Fruit fly (Drosophila melanogaster) whole organism, embryonic: ENCODE measurements around the gene CG14340.

Source experiments
- Awh ChIP-seq: fragments of 200-800 bp; sonication (Bioruptor generic); IDR thresholded peaks from 2 replicates; pipeline ENCODE4, ENCODE4 v1.3.6; 2022; ENCODE audit warnings: missing biosample characterization, missing genetic modification characterization
- CG10321 ChIP-seq: fragments of 200-800 bp; sonication (Bioruptor generic); IDR thresholded peaks from 2 replicates; pipeline ENCODE4 v1.3.6; 2022; ENCODE audit warnings: missing biosample characterization, missing genetic modification characterization
- CG11504 ChIP-seq: fragments of 200-800 bp; sonication (Bioruptor generic); optimal IDR thresholded peaks from 3 replicates; lab custom pipeline; 2019; ENCODE audit warnings: missing biosample characterization, mild to moderate bottlenecking, missing genetic modification characterization, moderate library complexity
- CG12071 ChIP-seq: fragments of 200-800 bp; sonication (Bioruptor generic); optimal IDR thresholded peaks from 3 replicates; lab custom pipeline; 2018; ENCODE audit warnings: missing biosample characterization, mild to moderate bottlenecking, missing genetic modification characterization
- CG12659 ChIP-seq: fragments of 200-800 bp; sonication (Bioruptor generic); optimal IDR thresholded peaks from 3 replicates; lab custom pipeline; 2017; ENCODE audit warnings: mild to moderate bottlenecking, missing biosample characterization, missing genetic modification reagents, missing genetic modification characterization
- CG12769 ChIP-seq: fragments of 200-800 bp; sonication (Bioruptor generic); optimal IDR thresholded peaks from 2 replicates; lab custom pipeline; 2019; ENCODE audit warnings: missing biosample characterization, mild to moderate bottlenecking, missing genetic modification characterization, moderate library complexity
- CG14014 ChIP-seq: fragments of 200-800 bp; sonication (Bioruptor generic); IDR thresholded peaks from 2 replicates; pipeline ENCODE4 v1.3.6; 2022; ENCODE audit warnings: missing biosample characterization, missing genetic modification characterization
- CG14050 ChIP-seq: fragments of 200-800 bp; sonication (Bioruptor generic); IDR thresholded peaks from 3 replicates; pipeline ENCODE4 v1.3.6; 2022; ENCODE audit warnings: missing biosample characterization, missing genetic modification characterization
- CG14441 ChIP-seq: fragments of 200-800 bp; sonication (Bioruptor generic); IDR thresholded peaks from 2 replicates; pipeline ENCODE4 v1.3.6; 2022; ENCODE audit warnings: missing biosample characterization, missing genetic modification characterization
- CG15073 ChIP-seq: fragments of 200-800 bp; sonication (Bioruptor generic); optimal IDR thresholded peaks from 2 replicates; lab custom pipeline; 2016; ENCODE audit warnings: missing biosample characterization, missing genetic modification characterization
- CG1529 ChIP-seq: fragments of 200-800 bp; sonication (Bioruptor generic); optimal IDR thresholded peaks from 3 replicates; lab custom pipeline; 2018; ENCODE audit warnings: missing biosample characterization, missing genetic modification characterization
- CG17359 ChIP-seq: fragments of 200-800 bp; sonication (Bioruptor generic); optimal IDR thresholded peaks from 3 replicates; lab custom pipeline; 2018; ENCODE audit warnings: missing biosample characterization, mild to moderate bottlenecking, missing genetic modification characterization, moderate library complexity
- CG2120 ChIP-seq: fragments of 200-800 bp; sonication (Bioruptor generic); optimal IDR thresholded peaks from 3 replicates; lab custom pipeline; 2016; ENCODE audit warnings: missing biosample characterization, missing genetic modification characterization
- CG2678 ChIP-seq: fragments of 200-800 bp; sonication (Bioruptor generic); optimal IDR thresholded peaks from 3 replicates; lab custom pipeline; 2019; ENCODE audit warnings: missing biosample characterization, mild to moderate bottlenecking, missing genetic modification characterization, moderate library complexity
- CG3065 ChIP-seq: fragments of 200-800 bp; sonication (Bioruptor generic); optimal IDR thresholded peaks from 2 replicates; lab custom pipeline; 2016; ENCODE audit warnings: missing biosample characterization, missing genetic modification characterization
- CG31441 ChIP-seq: fragments of 200-800 bp; sonication (Bioruptor generic); IDR thresholded peaks from 2 replicates; pipeline ENCODE4 v1.3.6; 2022; ENCODE audit warnings: missing biosample characterization, missing genetic modification characterization
- CG3847 ChIP-seq: fragments of 200-800 bp; sonication (Bioruptor generic); IDR thresholded peaks from 2 replicates; pipeline ENCODE4 v1.3.6; 2022; ENCODE audit warnings: missing biosample characterization, missing genetic modification characterization
- CG5953 ChIP-seq: fragments of 200-800 bp; sonication (Bioruptor generic); IDR thresholded peaks from 2 replicates; pipeline ENCODE4 v1.3.6; 2022; ENCODE audit warnings: missing biosample characterization, missing genetic modification characterization
- CG6175 ChIP-seq: fragments of 200-800 bp; sonication (Bioruptor generic); IDR thresholded peaks from 3 replicates; pipeline ENCODE4 v1.3.6; 2022; ENCODE audit warnings: missing biosample characterization, missing genetic modification characterization
- CG6683 ChIP-seq: fragments of 200-800 bp; sonication (Bioruptor generic); optimal IDR thresholded peaks from 2 replicates; lab custom pipeline; 2017; ENCODE audit warnings: missing biosample characterization, mild to moderate bottlenecking, missing genetic modification characterization, missing genetic modification reagents
- CG6765 ChIP-seq: fragments of 200-800 bp; sonication (Bioruptor generic); optimal IDR thresholded peaks from 3 replicates; lab custom pipeline; 2017; ENCODE audit warnings: missing biosample characterization, mild to moderate bottlenecking, missing genetic modification characterization
- CG8359 ChIP-seq: fragments of 200-800 bp; sonication (Bioruptor generic); optimal IDR thresholded peaks from 2 replicates; lab custom pipeline; 2017; ENCODE audit warnings: missing biosample characterization, mild to moderate bottlenecking, missing genetic modification characterization, borderline replicate concordance
- CG9727 ChIP-seq: fragments of 200-800 bp; sonication (Bioruptor generic); optimal IDR thresholded peaks from 3 replicates; lab custom pipeline; 2017; ENCODE audit warnings: missing biosample characterization, mild to moderate bottlenecking, missing genetic modification characterization
- CG9932 ChIP-seq: fragments of 200-800 bp; sonication (Bioruptor generic); IDR thresholded peaks from 2 replicates; pipeline ENCODE4 v1.3.6; 2022; ENCODE audit warnings: missing biosample characterization, missing genetic modification characterization
- Dek ChIP-seq: fragments of 200-800 bp; sonication (Bioruptor generic); optimal IDR thresholded peaks from 3 replicates; lab custom pipeline; 2019; ENCODE audit warnings: missing biosample characterization, mild to moderate bottlenecking, missing genetic modification characterization, moderate library complexity
- Dip3 ChIP-seq: fragments of 200-800 bp; sonication (Bioruptor generic); optimal IDR thresholded peaks from 3 replicates; lab custom pipeline; 2016; ENCODE audit warnings: missing biosample characterization, missing genetic modification characterization
- Fer1 ChIP-seq: fragments of 200-800 bp; sonication (Bioruptor generic); optimal IDR thresholded peaks from 2 replicates; lab custom pipeline; 2017; ENCODE audit warnings: missing biosample characterization, mild to moderate bottlenecking, missing genetic modification characterization
- Fer3 ChIP-seq: fragments of 200-800 bp; sonication (Bioruptor generic); optimal IDR thresholded peaks from 2 replicates; lab custom pipeline; 2018; ENCODE audit warnings: missing biosample characterization, mild to moderate bottlenecking, missing genetic modification characterization, moderate library complexity
- Hey ChIP-seq: fragments of 200-800 bp; sonication (Bioruptor generic); optimal IDR thresholded peaks from 3 replicates; lab custom pipeline; 2018; ENCODE audit warnings: missing biosample characterization, mild to moderate bottlenecking, missing genetic modification characterization
- Hr39 ChIP-seq: fragments of >200 bp; optimal IDR thresholded peaks from 2 replicates; lab custom pipeline; 2017
- Jarid2 ChIP-seq: fragments of 200-800 bp; sonication (Bioruptor generic); optimal IDR thresholded peaks from 3 replicates; lab custom pipeline; 2017; ENCODE audit warnings: mild to moderate bottlenecking, missing biosample characterization, missing genetic modification reagents, missing genetic modification characterization
- MTF-1 ChIP-seq: fragments of 200-800 bp; sonication (Bioruptor generic); optimal IDR thresholded peaks from 2 replicates; lab custom pipeline; 2018; ENCODE audit warnings: missing biosample characterization, mild to moderate bottlenecking, missing genetic modification characterization, borderline replicate concordance
- Med ChIP-seq: fragments of 200-800 bp; sonication (Bioruptor generic); peaks from one replicate; lab custom pipeline; 2016; ENCODE audit warnings: missing biosample characterization, missing genetic modification characterization, mild to moderate bottlenecking, inconsistent platforms, moderate library complexity
- Nf-YA ChIP-seq: fragments of 200-800 bp; sonication (Bioruptor generic); IDR thresholded peaks from 2 replicates; pipeline ENCODE4 v1.3.6; 2022; ENCODE audit warnings: missing biosample characterization, missing genetic modification characterization
- Stat92E ChIP-seq, 3 experiments: fragments of >200 bp in 2 of 3; fragments of 200-800 bp in 1 of 3; sonication (Bioruptor generic) in 1 of 3; optimal IDR thresholded peaks; 2 replicates each; lab custom pipeline; 2017 to 2019; ENCODE audit warnings: missing biosample characterization in 3 of 3, missing genetic modification characterization in 3 of 3, mild to moderate bottlenecking in 1 of 3, moderate library complexity in 1 of 3
- ase ChIP-seq: fragments of 200-800 bp; sonication (Bioruptor generic); IDR thresholded peaks from 3 replicates; pipeline ENCODE4 v1.3.6; 2022; ENCODE audit warnings: missing biosample characterization, missing genetic modification characterization
- ci ChIP-seq: fragments of 200-800 bp; sonication (Bioruptor generic); IDR thresholded peaks from 3 replicates; pipeline ENCODE4 v1.3.6; 2022; ENCODE audit warnings: missing biosample characterization, missing genetic modification characterization
- dan ChIP-seq: fragments of 200-800 bp; sonication (Bioruptor generic); IDR thresholded peaks from 2 replicates; pipeline ENCODE4 v1.3.6; 2022; ENCODE audit warnings: missing biosample characterization, missing genetic modification characterization
- gem ChIP-seq: fragments of 200-800 bp; sonication (Bioruptor generic); optimal IDR thresholded peaks from 2 replicates; lab custom pipeline; 2019; ENCODE audit warnings: missing biosample characterization, mild to moderate bottlenecking, missing genetic modification characterization, moderate library complexity
- hbn ChIP-seq: fragments of 200-800 bp; sonication (Bioruptor generic); IDR thresholded peaks from 2 replicates; pipeline ENCODE4 v1.3.6; 2022; ENCODE audit warnings: missing biosample characterization, missing genetic modification characterization; ENCODE audit not compliant: partially characterized antibody
- kni ChIP-seq: fragments of 200-800 bp; sonication (Bioruptor generic); optimal IDR thresholded peaks from 3 replicates; lab custom pipeline; 2017; ENCODE audit warnings: mild to moderate bottlenecking, missing biosample characterization, missing genetic modification reagents, missing genetic modification characterization
- mam ChIP-seq: fragments of 200-800 bp; sonication (Bioruptor generic); optimal IDR thresholded peaks from 3 replicates; lab custom pipeline; 2016; ENCODE audit warnings: missing biosample characterization, missing genetic modification characterization
- oc ChIP-seq: fragments of 200-800 bp; sonication (Bioruptor generic); optimal IDR thresholded peaks from 2 replicates; lab custom pipeline; 2018; ENCODE audit warnings: missing biosample characterization, mild to moderate bottlenecking, missing genetic modification characterization, moderate library complexity
- onecut ChIP-seq: fragments of 200-800 bp; sonication (Bioruptor generic); IDR thresholded peaks from 2 replicates; pipeline ENCODE4 v1.3.6; 2022; ENCODE audit warnings: missing biosample characterization, missing genetic modification characterization
- sens ChIP-seq: fragments of 200-800 bp; sonication (Bioruptor generic); peaks from one replicate; lab custom pipeline; 2016; ENCODE audit warnings: missing biosample characterization, missing genetic modification characterization
- sima ChIP-seq: fragments of 200-800 bp; sonication (Bioruptor generic); optimal IDR thresholded peaks from 2 replicates; lab custom pipeline; 2016; ENCODE audit warnings: missing biosample characterization, missing genetic modification characterization
- sob ChIP-seq: fragments of 200-800 bp; sonication (Bioruptor generic); IDR thresholded peaks from 2 replicates; pipeline ENCODE4 v1.3.6; 2022; ENCODE audit warnings: missing biosample characterization, missing genetic modification characterization
- tap ChIP-seq: fragments of 200-800 bp; optimal IDR thresholded peaks from 3 replicates; lab custom pipeline; 2019; ENCODE audit warnings: missing biosample characterization, mild to moderate bottlenecking, missing genetic modification characterization, moderate library complexity
- trh ChIP-seq: fragments of 200-800 bp; sonication (Bioruptor generic); optimal IDR thresholded peaks from 2 replicates; lab custom pipeline; 2016; ENCODE audit warnings: missing biosample characterization, missing genetic modification characterization
- unc-4 ChIP-seq: fragments of 200-800 bp; sonication (Bioruptor generic); IDR thresholded peaks from 2 replicates; pipeline ENCODE4 v1.3.6; 2022; ENCODE audit warnings: missing biosample characterization, missing genetic modification characterization; ENCODE audit not compliant: partially characterized antibody
- z ChIP-seq: fragments of 200-800 bp; sonication (Bioruptor generic); IDR thresholded peaks from 3 replicates; pipeline ENCODE4 v1.3.6; 2022; ENCODE audit warnings: missing biosample characterization, missing genetic modification characterization

Gene CG14340

DNA sequence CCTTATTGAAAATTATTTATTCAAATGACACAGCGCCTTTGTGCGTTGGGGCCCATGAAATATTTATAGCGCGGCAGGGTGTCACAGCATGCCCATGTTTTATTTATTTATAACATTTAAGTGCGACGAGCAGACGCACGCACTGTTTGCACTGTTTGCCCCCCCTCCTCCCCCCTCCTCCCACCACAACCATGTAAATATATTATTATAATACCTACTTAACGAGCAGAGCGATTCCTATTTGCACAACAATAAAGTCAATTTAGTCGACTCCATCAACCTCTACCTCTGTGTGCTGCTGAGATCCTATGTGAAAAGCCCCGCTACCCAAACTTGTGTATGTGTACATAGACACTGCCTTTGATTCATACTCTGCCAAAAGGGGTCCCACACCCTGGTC is 18.0 kb upstream of the CG14340 start (continued):
- TF ChIP-seq onecut (GFP tag; lab: Robert Waterston, UW) (0 out of 2 replicates have a peak, but pooled peaks have one; percentile 18), Dip3 (GFP tag; lab: Kevin White, UChicago) (no peak), CG12769 (tag; lab: Kevin White, UChicago) (peak; percentile 47), CG9727 (GFP tag; lab: Kevin White, UChicago) (peak; percentile 16), dan (GFP tag; lab: Robert Waterston, UW) (no peak), CG9932 (no peak), ase (GFP tag; lab: Robert Waterston, UW) (no peak), Hr39 (lab: Kevin White, UChicago) (no peak), Jarid2 (GFP tag; lab: Kevin White, UChicago) (no peak), gem (tag; lab: Kevin White, UChicago) (peak; percentile 59), trh (GFP tag; lab: Kevin White, UChicago) (peak; percentile 6), sob (GFP tag; lab: Robert Waterston, UW) (peak; percentile 35; the same call in 1 of the 2 replicates), CG14441 (GFP tag; lab: Robert Waterston, UW) (no peak), sens (GFP tag; lab: Kevin White, UChicago) (peak; percentile 44), tap (peak; percentile 3), Fer3 (peak; percentile 27), CG14050 (GFP tag; lab: Robert Waterston, UW) (no peak), CG17359 (tag; lab: Kevin White, UChicago) (peak; percentile 37), CG6765 (peak; percentile 42), hbn (GFP tag; lab: Robert Waterston, UW) (no peak), CG12659 (no peak), CG11504 (tag; lab: Kevin White, UChicago) (peak; percentile 24), CG12071 (peak; percentile 49), Med (GFP tag; lab: Kevin White, UChicago) (peak; percentile 68), Fer1 (GFP tag; lab: Kevin White, UChicago) (peak; percentile 54), mam (GFP tag; lab: Kevin White, UChicago) (no peak), CG3065 (GFP tag; lab: Kevin White, UChicago) (no peak), kni (peak; percentile 3), CG6683 (GFP tag; lab: Kevin White, UChicago) (peak; percentile 25), Nf-YA (GFP tag; lab: Robert Waterston, UW) (no peak), CG2120 (no peak), Stat92E (GFP tag; optimal IDR thresholded peaks at IDR 0.05; lab: Kevin White, UChicago) (no peak), CG8359 (GFP tag; lab: Kevin White, UChicago) (peak; percentile 33), oc (tag; lab: Kevin White, UChicago) (peak; percentile 50), CG3847 (GFP tag; lab: Robert Waterston, UW) (0 out of 2 replicates have a peak, but pooled peaks have one; percentile 24), CG5953 (GFP tag; lab: Robert Waterston, UW) (peak; percentile 60; the same call in 1 of the 2 replicates), CG14014 (GFP tag; lab: Robert Waterston, UW) (peak; percentile 8; the same call in 1 of the 2 replicates), sima (GFP tag; lab: Kevin White, UChicago) (no peak), Dek (tag; lab: Kevin White, UChicago) (no peak), CG10321 (GFP tag; lab: Robert Waterston, UW) (no peak), CG31441 (GFP tag; lab: Robert Waterston, UW) (peak; percentile 36; the same call in 1 of the 2 replicates), MTF-1 (no peak), CG15073 (GFP tag; lab: Kevin White, UChicago) (no peak), z (GFP tag; lab: Robert Waterston, UW) (no peak), Hey (tag; lab: Kevin White, UChicago) (peak; percentile 17), CG2678 (tag; lab: Kevin White, UChicago) (peak; percentile 52), Awh (GFP tag; lab: Robert Waterston, UW) (0 out of 2 replicates have a peak, but pooled peaks have one; percentile 25), unc-4 (GFP tag; lab: Robert Waterston, UW) (no peak), CG1529 (GFP tag; lab: Kevin White, UChicago) (peak; percentile 33), ci (GFP tag; lab: Robert Waterston, UW) (peak; percentile 66), CG6175 (GFP tag; lab: Robert Waterston, UW) (no peak)
